Worm (Caenorhabditis elegans): Measurements from ENCODE around the gene glb-14.

The glb-14 gene

ce11 chrV:15563477-15563876 is 18.7 kb upstream of the glb-14 start:
- TF ChIP-seq fkh-10 (GFP tag; optimal IDR thresholded peaks at IDR 0.05) (peak; percentile 74), spr-3 (GFP tag; optimal IDR thresholded peaks at IDR 0.05) (no peak), unc-62 (GFP tag; optimal IDR thresholded peaks at IDR 0.05 in 1 of 2) (peak in 1 of 2 experiments; percentile 30), unc-62 (tag; optimal IDR thresholded peaks at IDR 0.05) (no peak), T20F7.1 (GFP tag; optimal IDR thresholded peaks at IDR 0.05) (no peak)

ce11 chrV:15562541-15562940 is 17.7 kb upstream of the glb-14 start:
- TF ChIP-seq ceh-62 (tag; optimal IDR thresholded peaks at IDR 0.05) (no peak), tag-97 (GFP tag; IDR thresholded peaks at IDR 0.05) (no peak), nhr-48 (tag; optimal IDR thresholded peaks at IDR 0.05) (no peak), nhr-11 (tag; optimal IDR thresholded peaks at IDR 0.05) (no peak), dpl-1 (GFP tag; optimal IDR thresholded peaks at IDR 0.05) (no peak), mdt-29 (GFP tag; IDR thresholded peaks at IDR 0.05) (no peak), F37D6.2 (tag; optimal IDR thresholded peaks at IDR 0.05) (no peak), ztf-11 (tag; optimal IDR thresholded peaks at IDR 0.05) (no peak), zip-2 (tag; optimal IDR thresholded peaks at IDR 0.05) (no peak), attf-4 (tag; optimal IDR thresholded peaks at IDR 0.05) (no peak), daf-19 (GFP tag; conservative IDR thresholded peaks at IDR 0.05) (no peak), hlh-30 (tag; optimal IDR thresholded peaks at IDR 0.05; ENCODE audit: insufficient read depth) (no peak), php-3 (GFP tag; IDR thresholded peaks at IDR 0.05) (no peak), sdz-12 (GFP tag; optimal IDR thresholded peaks at IDR 0.05) (no peak), egl-27 (tag; optimal IDR thresholded peaks at IDR 0.05) (no peak), nhr-102 (tag; optimal IDR thresholded peaks at IDR 0.05) (no peak)

ce11 chrV:15559729-15560128 is 14.9 kb upstream of the glb-14 start:
- TF ChIP-seq nhr-10 (tag; optimal IDR thresholded peaks at IDR 0.05) (no peak), aha-1 (tag) (peak; percentile 56), F37D6.2 (tag; optimal IDR thresholded peaks at IDR 0.05) (no peak), php-3 (GFP tag; IDR thresholded peaks at IDR 0.05) (no peak), nhr-111 (GFP tag; optimal IDR thresholded peaks at IDR 0.05) (no peak), lin-13 (GFP tag; optimal IDR thresholded peaks at IDR 0.05) (no peak), cey-2 (tag; optimal IDR thresholded peaks at IDR 0.05; ENCODE audit: borderline replicate concordance, insufficient read depth) (no peak), snpc-4 (tag; optimal IDR thresholded peaks at IDR 0.05) (no peak), ama-1 (optimal IDR thresholded peaks at IDR 0.05) (no peak), ceh-20 (GFP tag; IDR thresholded peaks at IDR 0.05) (no peak), unc-62 (GFP tag; optimal IDR thresholded peaks at IDR 0.05 in 1 of 2) (peak in 1 of 2 experiments; percentile 81), unc-62 (tag; optimal IDR thresholded peaks at IDR 0.05) (no peak), tag-97 (GFP tag; IDR thresholded peaks at IDR 0.05) (no peak)

- TF ChIP-seq snpc-4 (tag; optimal IDR thresholded peaks at IDR 0.05) (no peak), duxl-1 (tag; optimal IDR thresholded peaks at IDR 0.05; ENCODE audit: poor library complexity) (no peak), skn-1 (tag; optimal IDR thresholded peaks at IDR 0.05) (no peak), mxl-2 (GFP tag; conservative IDR thresholded peaks at IDR 0.05) (no peak), nhr-10 (tag; optimal IDR thresholded peaks at IDR 0.05) (no peak), nhr-41 (GFP tag; IDR thresholded peaks at IDR 0.05) (no peak), lsy-2 (tag; optimal IDR thresholded peaks at IDR 0.05) (no peak), T20F7.1 (GFP tag; optimal IDR thresholded peaks at IDR 0.05) (no peak), daf-12 (tag; optimal IDR thresholded peaks at IDR 0.05) (no peak), mxl-3 (GFP tag; optimal IDR thresholded peaks at IDR 0.05) (no peak), lin-38 (GFP tag; IDR thresholded peaks at IDR 0.05) (no peak), ceh-20 (GFP tag; IDR thresholded peaks at IDR 0.05) (no peak), hlh-30 (tag; optimal IDR thresholded peaks at IDR 0.05; ENCODE audit: insufficient read depth) (no peak), nhr-25 (tag; optimal IDR thresholded peaks at IDR 0.05; ENCODE audit: borderline replicate concordance, insufficient read depth) (no peak)
These were observed 14.3 kb upstream of the glb-14 start, which contains the start of gene acr-18 for ce11 chrV:15559047-15559446. Gene acr-18, minus strand, starts transcription at chrV:15559147.
